Worm (Caenorhabditis elegans) whole organism, mixed stage, embryonic: ENCODE measurements around the gene rgr-1.

Source experiments
- lin-32 ChIP-seq: fragments of 200-800 bp; sonication (Bioruptor generic); optimal IDR thresholded peaks from 2 replicates; lab custom pipeline; 2018; ENCODE audit warnings: mild to moderate bottlenecking, missing genetic modification characterization, missing compliant biosample characterization
- lsy-2 ChIP-seq: fragments of 150-350 bp; optimal IDR thresholded peaks from 2 replicates; lab custom pipeline; 2014; ENCODE audit warnings: missing biosample characterization, missing genetic modification characterization
- mab-5 ChIP-seq: fragments of 150-350 bp; optimal IDR thresholded peaks from 2 replicates; lab custom pipeline; 2014; ENCODE audit warnings: missing biosample characterization, missing genetic modification characterization
- nhr-237 ChIP-seq: fragments of 150-350 bp; optimal IDR thresholded peaks from 2 replicates; lab custom pipeline; 2014; ENCODE audit warnings: missing biosample characterization, missing genetic modification characterization
- nhr-76 ChIP-seq: sonication (generic microtip); optimal IDR thresholded peaks from 2 replicates; lab custom pipeline; 2017; ENCODE audit warnings: missing biosample characterization, missing genetic modification characterization
- tbx-8 ChIP-seq: fragments of 200-800 bp; sonication (Bioruptor generic); optimal IDR thresholded peaks from 2 replicates; lab custom pipeline; 2018; ENCODE audit warnings: mild to moderate bottlenecking, missing genetic modification characterization, moderate library complexity, missing compliant biosample characterization
- unc-39 ChIP-seq: fragments of 150-350 bp; optimal IDR thresholded peaks from 2 replicates; lab custom pipeline; 2014; ENCODE audit warnings: missing biosample characterization, missing genetic modification characterization
- unc-62 ChIP-seq: fragments of 150-350 bp; optimal IDR thresholded peaks from 2 replicates; lab custom pipeline; 2014; ENCODE audit warnings: missing biosample characterization, missing genetic modification reagents, missing genetic modification characterization

DNA sequence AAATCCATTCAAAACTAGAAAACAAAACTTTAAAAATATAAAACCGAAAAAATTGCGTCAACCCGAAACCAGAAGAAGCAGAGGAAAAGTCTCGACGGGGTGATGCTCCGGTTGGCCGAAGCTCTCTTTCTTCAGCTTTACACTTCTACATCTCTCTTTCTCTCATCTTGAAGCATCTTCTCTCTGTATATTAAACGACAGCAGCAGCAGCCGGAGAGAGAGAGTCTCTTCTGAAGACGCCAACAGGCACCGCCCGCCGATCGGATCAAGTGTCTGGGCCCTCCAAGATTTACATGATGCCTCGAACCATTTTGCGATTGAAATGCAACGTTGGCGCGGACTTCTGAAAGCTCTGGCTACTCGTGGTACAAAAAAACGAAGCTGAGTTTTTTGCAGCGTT is 46.8 kb upstream of the rgr-1 start:
- TF ChIP-seq unc-62 (GFP tag; lab: Kevin White, UChicago), result peak; percentile 24
- TF ChIP-seq lin-32 (GFP tag; lab: Kevin White, UChicago), result no peak
- TF ChIP-seq unc-39 (tag; lab: Kevin White, UChicago), result no peak
- no peak for TF ChIP-seq tbx-8 (GFP tag; lab: Kevin White, UChicago)
- TF ChIP-seq mab-5, result no peak
- no peak for TF ChIP-seq lsy-2 (tag; lab: Kevin White, UChicago)
- TF ChIP-seq nhr-76, result no peak
- TF ChIP-seq nhr-237 (tag; lab: Kevin White, UChicago), result no peak
